Fruit fly (Drosophila melanogaster) whole organism, prepupa: ENCODE data around the gene CG42512.

ENCODE experiments used
- CG11294 ChIP-seq: fragments of 200-800 bp; sonication (Bioruptor generic); IDR thresholded peaks from 2 replicates; pipeline ENCODE4 v1.3.6; 2022; ENCODE audit warnings: missing biosample characterization, missing genetic modification characterization
- CG11762 ChIP-seq: fragments of 200-800 bp; sonication (Bioruptor generic); optimal IDR thresholded peaks from 3 replicates; lab custom pipeline; 2016; ENCODE audit warnings: missing biosample characterization, missing genetic modification characterization; ENCODE audit not compliant: insufficient read depth
- CG15336 ChIP-seq: fragments of 200-800 bp; sonication (Bioruptor generic); IDR thresholded peaks from 2 replicates; pipeline ENCODE4 v1.3.6; 2022; ENCODE audit warnings: missing biosample characterization, missing genetic modification characterization
- CG1621 ChIP-seq: fragments of 200-800 bp; sonication (Bioruptor generic); optimal IDR thresholded peaks from 3 replicates; lab custom pipeline; 2018; ENCODE audit warnings: missing biosample characterization, mild to moderate bottlenecking, missing genetic modification characterization
- CG16779 ChIP-seq: fragments of 200-800 bp; sonication (Bioruptor generic); optimal IDR thresholded peaks from 3 replicates; lab custom pipeline; 2017; ENCODE audit warnings: missing biosample characterization, mild to moderate bottlenecking, missing genetic modification characterization
- CG3032 ChIP-seq: fragments of 200-800 bp; optimal IDR thresholded peaks from 2 replicates; lab custom pipeline; 2019; ENCODE audit warnings: missing biosample characterization, mild to moderate bottlenecking, missing genetic modification characterization, moderate library complexity
- CG6163 ChIP-seq: fragments of 200-800 bp; sonication (Bioruptor generic); IDR thresholded peaks from 3 replicates; pipeline ENCODE4 v1.3.6; 2022; ENCODE audit warnings: missing biosample characterization, missing genetic modification characterization
- CG6854 ChIP-seq: fragments of 200-800 bp; sonication (Bioruptor generic); optimal IDR thresholded peaks from 2 replicates; lab custom pipeline; 2017; ENCODE audit warnings: missing biosample characterization, mild to moderate bottlenecking, missing genetic modification characterization
- CG8119 ChIP-seq: fragments of 200-800 bp; sonication (Bioruptor generic); IDR thresholded peaks from 3 replicates; pipeline ENCODE4 v1.3.6; 2022; ENCODE audit warnings: missing biosample characterization, missing genetic modification characterization
- CG8319 ChIP-seq: fragments of 200-800 bp; sonication (Bioruptor generic); optimal IDR thresholded peaks from 3 replicates; lab custom pipeline; 2016; ENCODE audit warnings: missing biosample characterization, missing genetic modification characterization
- CG9139 ChIP-seq: fragments of 200-800 bp; sonication (Bioruptor generic); optimal IDR thresholded peaks from 3 replicates; lab custom pipeline; 2017; ENCODE audit warnings: missing biosample characterization, mild to moderate bottlenecking, missing genetic modification characterization
- Eip75B ChIP-seq: fragments of 200-800 bp; sonication (Bioruptor generic); optimal IDR thresholded peaks from 3 replicates; lab custom pipeline; 2016; ENCODE audit warnings: missing biosample characterization, missing genetic modification characterization
- Eip78C ChIP-seq: fragments of 200-800 bp; sonication (Bioruptor generic); peaks from one replicate; lab custom pipeline; 2016; ENCODE audit warnings: missing biosample characterization, missing genetic modification characterization
- Eip93F ChIP-seq: fragments of 200-800 bp; sonication (Bioruptor generic); optimal IDR thresholded peaks from 2 replicates; lab custom pipeline; 2016; ENCODE audit warnings: missing biosample characterization, mild to moderate bottlenecking, missing genetic modification characterization
- Ets21C ChIP-seq: fragments of 200-800 bp; sonication (Bioruptor generic); optimal IDR thresholded peaks from 3 replicates; lab custom pipeline; 2016; ENCODE audit warnings: missing biosample characterization, missing genetic modification characterization
- Hr38 ChIP-seq: sonication (Bioruptor generic); optimal IDR thresholded peaks from 2 replicates; lab custom pipeline; 2016; ENCODE audit warnings: missing biosample characterization, missing genetic modification characterization
- Hr4 ChIP-seq: fragments of 200-800 bp; sonication (Bioruptor generic); optimal IDR thresholded peaks from 3 replicates; lab custom pipeline; 2016; ENCODE audit warnings: missing biosample characterization, missing genetic modification characterization
- Met ChIP-seq: fragments of 200-800 bp; sonication (Bioruptor generic); optimal IDR thresholded peaks from 3 replicates; lab custom pipeline; 2016; ENCODE audit warnings: missing biosample characterization, missing genetic modification characterization
- Sox14 ChIP-seq: fragments of 200-800 bp; sonication (Bioruptor generic); optimal IDR thresholded peaks from 3 replicates; lab custom pipeline; 2016; ENCODE audit warnings: missing biosample characterization, missing genetic modification characterization
- dac ChIP-seq: fragments of 200-800 bp; sonication (Bioruptor generic); optimal IDR thresholded peaks from 2 replicates; lab custom pipeline; 2017; ENCODE audit warnings: missing biosample characterization, mild to moderate bottlenecking, missing genetic modification characterization
- dsx ChIP-seq: fragments of 200-800 bp; optimal IDR thresholded peaks from 3 replicates; lab custom pipeline; 2019; ENCODE audit warnings: missing biosample characterization, mild to moderate bottlenecking, missing genetic modification characterization, moderate library complexity; ENCODE audit not compliant: poor library complexity, severe bottlenecking
- eg ChIP-seq: fragments of 200-800 bp; sonication (Bioruptor generic); IDR thresholded peaks from 3 replicates; pipeline ENCODE4 v1.3.6; 2022; ENCODE audit warnings: missing biosample characterization, missing genetic modification characterization
- fd59A ChIP-seq: fragments of 200-800 bp; sonication (Bioruptor generic); optimal IDR thresholded peaks from 2 replicates; lab custom pipeline; 2017; ENCODE audit warnings: missing biosample characterization, mild to moderate bottlenecking, missing genetic modification characterization, missing genetic modification reagents
- fd85E ChIP-seq: fragments of 200-800 bp; sonication (Bioruptor generic); optimal IDR thresholded peaks from 3 replicates; lab custom pipeline; 2016; ENCODE audit warnings: missing biosample characterization, missing genetic modification characterization
- fkh ChIP-seq: fragments of 200-800 bp; sonication (Bioruptor generic); optimal IDR thresholded peaks from 3 replicates; lab custom pipeline; 2017; ENCODE audit warnings: missing biosample characterization, mild to moderate bottlenecking, missing genetic modification characterization, moderate library complexity
- lz ChIP-seq: fragments of 200-800 bp; sonication (Bioruptor generic); optimal IDR thresholded peaks from 3 replicates; lab custom pipeline; 2016; ENCODE audit warnings: missing biosample characterization, missing genetic modification characterization
- net ChIP-seq: fragments of 200-800 bp; sonication (Bioruptor generic); optimal IDR thresholded peaks from 3 replicates; lab custom pipeline; 2016; ENCODE audit warnings: missing biosample characterization, missing genetic modification characterization
- pdm3 ChIP-seq: fragments of 200-800 bp; sonication (Bioruptor generic); optimal IDR thresholded peaks from 3 replicates; lab custom pipeline; 2016; ENCODE audit warnings: missing biosample characterization, missing genetic modification characterization
- spab ChIP-seq: fragments of 200-800 bp; sonication (Bioruptor generic); optimal IDR thresholded peaks from 2 replicates; lab custom pipeline; 2017; ENCODE audit warnings: missing biosample characterization, mild to moderate bottlenecking, missing genetic modification characterization, missing genetic modification reagents
- ss ChIP-seq, 2 experiments: fragments of 200-800 bp; sonication (Bioruptor generic); optimal IDR thresholded peaks; 2 replicates in 1 of 2; 3 replicates in 1 of 2; lab custom pipeline; 2017 to 2018; ENCODE audit warnings: mild to moderate bottlenecking in 2 of 2, missing biosample characterization in 2 of 2, missing genetic modification characterization in 2 of 2, moderate library complexity in 1 of 2
- svp ChIP-seq: fragments of 200-800 bp; sonication (Bioruptor generic); peaks from one replicate; lab custom pipeline; 2016; ENCODE audit warnings: missing biosample characterization, missing genetic modification characterization
- topi ChIP-seq: fragments of 200-800 bp; sonication (Bioruptor generic); optimal IDR thresholded peaks from 3 replicates; lab custom pipeline; 2016; ENCODE audit warnings: missing biosample characterization, missing genetic modification characterization
- vri ChIP-seq: fragments of 200-800 bp; sonication (Bioruptor generic); optimal IDR thresholded peaks from 3 replicates; lab custom pipeline; 2016; ENCODE audit warnings: missing biosample characterization, mild to moderate bottlenecking, missing genetic modification characterization

The CG42512 gene

DNA sequence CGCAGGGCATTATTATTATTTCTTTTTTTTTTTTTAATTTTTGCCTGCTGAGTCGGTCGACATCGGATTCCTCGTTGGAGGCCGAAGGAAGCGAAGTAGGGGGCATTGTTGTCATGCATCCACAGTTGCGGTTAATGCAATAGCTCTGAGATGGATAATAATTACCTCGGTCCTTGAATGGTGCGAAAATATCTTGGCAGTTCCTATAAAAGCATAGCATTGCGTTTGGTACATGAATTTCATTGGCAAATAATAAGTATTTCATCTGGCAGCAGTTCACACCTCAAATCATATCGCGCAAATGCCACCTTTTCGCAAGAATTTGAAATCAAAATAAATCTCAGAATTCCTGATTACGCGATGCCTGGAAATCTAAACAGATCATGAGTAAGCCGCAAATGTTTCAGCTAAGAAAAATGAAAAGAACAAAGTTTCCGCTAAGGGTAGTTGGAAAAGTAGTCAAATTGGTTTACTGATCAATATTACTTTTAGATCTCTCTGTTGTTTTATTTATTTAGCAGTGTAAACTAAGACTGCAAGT, 4.0 kb upstream of the CG42512 start (continued):
- no peak for TF ChIP-seq CG11762
- peak; percentile 55 for TF ChIP-seq Eip75B (GFP tag; lab: Kevin White, UChicago)
- TF ChIP-seq CG11294 (GFP tag; lab: Robert Waterston, UW): no peak
- TF ChIP-seq pdm3 (GFP tag; lab: Kevin White, UChicago): peak; percentile 49
- TF ChIP-seq Ets21C (GFP tag; lab: Kevin White, UChicago): peak; percentile 31
- TF ChIP-seq Eip78C (GFP tag; lab: Kevin White, UChicago): peak; percentile 82
- peak; percentile 5 for TF ChIP-seq spab
- TF ChIP-seq Hr38 (GFP tag; lab: Kevin White, UChicago): no peak

DNA sequence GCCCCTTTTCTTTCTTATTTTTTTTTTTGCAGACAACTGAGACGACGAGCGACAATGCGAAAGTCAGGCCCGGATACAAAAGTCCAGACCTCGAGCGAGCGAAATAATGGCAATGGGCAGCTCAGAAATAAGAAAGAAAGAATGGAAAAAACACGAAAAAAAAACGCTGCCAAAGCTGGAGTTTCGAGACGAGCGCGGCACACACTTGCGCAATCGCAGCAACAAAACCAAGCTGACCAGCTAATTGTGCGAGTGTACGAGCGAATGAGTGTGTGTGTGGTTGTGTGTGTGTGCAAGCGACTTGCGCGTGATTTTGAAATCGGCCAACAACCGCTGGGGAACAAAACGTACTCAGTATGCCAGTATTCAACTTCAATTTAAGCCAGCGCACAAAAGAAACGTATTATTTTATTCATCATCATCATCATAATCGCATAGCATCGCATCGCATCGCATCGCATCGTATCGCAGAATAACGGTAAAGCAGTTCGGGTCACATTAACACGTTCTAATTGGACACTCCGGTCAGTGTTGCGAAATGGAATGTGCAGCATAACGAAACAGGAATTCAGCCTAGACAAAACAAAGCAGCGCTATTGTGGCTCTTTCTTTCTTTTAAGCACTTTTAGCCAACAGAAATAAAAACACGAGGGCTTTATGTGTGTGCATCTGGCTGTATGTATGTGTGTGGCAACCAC, 3.3 kb upstream of the CG42512 start:
- no peak for TF ChIP-seq svp (GFP tag; lab: Kevin White, UChicago)
- TF ChIP-seq fkh (GFP tag; lab: Kevin White, UChicago): no peak
- peak; percentile 53; the same call in 1 of the 3 replicates for TF ChIP-seq CG6163 (GFP tag; lab: Robert Waterston, UW)
- TF ChIP-seq CG6854 (GFP tag; lab: Kevin White, UChicago): peak; percentile 77
- TF ChIP-seq vri: peak; percentile 77
- TF ChIP-seq CG8319: no peak
- peak; percentile 55 to 57 for TF ChIP-seq ss (GFP tag; optimal IDR thresholded peaks at IDR 0.05; lab: Kevin White, UChicago)
- TF ChIP-seq CG1621 (tag; lab: Kevin White, UChicago): no peak
- TF ChIP-seq CG8119 (GFP tag; lab: Robert Waterston, UW): 0 out of 3 replicates have a peak, but pooled peaks have one; percentile 38
- TF ChIP-seq CG9139 (GFP tag; lab: Kevin White, UChicago): peak; percentile 21
- TF ChIP-seq eg (GFP tag; lab: Robert Waterston, UW): peak; percentile 40; the same call in 2 of the 3 replicates
- no peak for TF ChIP-seq CG3032 (tag; lab: Kevin White, UChicago)
- TF ChIP-seq Eip78C (GFP tag; lab: Kevin White, UChicago): peak; percentile 27
- TF ChIP-seq, all 60 proteins: peak for 8

DNA sequence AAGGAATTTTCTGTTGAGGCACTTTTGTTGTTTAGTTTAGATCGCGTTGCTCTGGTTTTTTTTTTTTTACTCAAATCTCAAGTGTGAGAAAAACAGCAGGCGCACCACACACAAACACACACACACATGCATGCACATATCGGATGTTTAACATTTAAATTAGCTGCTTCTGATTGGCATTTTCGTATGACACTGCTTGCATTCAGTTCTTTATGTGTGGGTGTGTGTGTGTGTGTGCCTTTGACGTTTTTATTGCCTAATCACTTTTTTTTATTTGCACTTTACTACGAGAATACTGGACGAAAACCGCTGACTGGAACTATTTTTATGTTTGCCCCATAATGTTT, 2.8 kb upstream of the CG42512 start:
- TF ChIP-seq Eip93F (no peak), Eip78C (GFP tag; lab: Kevin White, UChicago) (no peak)

DNA sequence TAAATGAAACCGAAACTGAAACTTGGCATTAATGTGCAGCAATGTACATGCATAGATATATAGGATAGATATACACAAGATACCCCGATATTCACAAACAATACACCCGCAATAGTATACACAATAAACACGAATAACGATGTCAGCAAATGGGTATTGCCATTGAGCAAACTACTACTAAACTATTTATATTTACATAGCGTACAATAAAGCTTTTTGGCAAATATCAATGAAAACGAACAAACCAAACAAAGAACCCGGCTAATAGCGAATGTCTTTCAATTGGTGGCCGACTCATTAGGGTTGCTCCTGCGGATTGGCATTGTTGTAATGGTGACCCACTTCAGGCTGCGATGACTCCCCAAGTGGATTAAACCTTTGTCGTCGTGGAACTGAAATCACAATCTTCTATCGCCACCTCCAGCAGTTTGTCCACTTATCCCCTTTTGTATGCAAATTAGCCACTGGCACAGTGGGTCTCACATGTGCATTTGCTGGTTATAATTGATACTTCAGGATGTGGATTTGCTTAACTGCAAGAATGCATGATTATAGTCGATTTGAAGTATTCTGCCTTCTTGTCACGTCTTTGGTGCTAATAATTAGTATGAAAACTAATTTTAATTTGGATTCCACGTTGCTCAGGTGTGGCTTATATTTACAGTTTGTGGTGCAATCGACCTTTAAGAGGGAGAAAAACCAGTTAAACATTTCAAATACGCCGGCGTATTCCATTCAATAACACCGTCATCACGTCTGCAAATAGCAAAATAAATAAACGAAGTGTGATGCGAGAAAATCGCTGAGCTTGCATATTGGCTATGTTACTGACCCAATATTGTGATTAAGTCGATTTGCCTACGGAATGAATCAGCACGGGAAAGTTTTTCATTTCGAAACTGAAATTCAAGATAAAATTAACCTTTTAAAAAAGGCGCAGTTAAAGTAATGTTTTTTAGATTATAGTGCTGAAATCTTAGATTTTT, 805 bp upstream of the CG42512 start:
- TF ChIP-seq CG11762 (no peak), Hr4 (GFP tag; lab: Kevin White, UChicago) (peak; percentile 85), lz (GFP tag; lab: Kevin White, UChicago) (peak; percentile 44), fd85E (no peak), Eip78C (GFP tag; lab: Kevin White, UChicago) (peak; percentile 91), svp (GFP tag; lab: Kevin White, UChicago) (peak; percentile 82), CG1621 (tag; lab: Kevin White, UChicago) (no peak), dsx (GFP tag; lab: Kevin White, UChicago) (peak; percentile 28), topi (GFP tag; lab: Kevin White, UChicago) (peak; percentile 36), ss (GFP tag; optimal IDR thresholded peaks at IDR 0.05; lab: Kevin White, UChicago) (no peak), fd59A (no peak), dac (GFP tag; lab: Kevin White, UChicago) (no peak), eg (GFP tag; lab: Robert Waterston, UW) (0 out of 3 replicates have a peak, but pooled peaks have one; percentile 27), net (GFP tag; lab: Kevin White, UChicago) (peak; percentile 41), Eip93F (peak; percentile 27), Sox14 (peak; percentile 13), fkh (GFP tag; lab: Kevin White, UChicago) (peak; percentile 82), Met (GFP tag; lab: Kevin White, UChicago) (peak; percentile 69), Eip75B (GFP tag; lab: Kevin White, UChicago) (peak; percentile 61), CG15336 (GFP tag; lab: Robert Waterston, UW) (peak; percentile 44; the same call in 1 of the 2 replicates), CG16779 (tag; lab: Kevin White, UChicago) (peak; percentile 48)
- TF ChIP-seq, all 60 proteins: peak for 15
